Worm (Caenorhabditis elegans): ENCODE data around the gene F53A9.3.

- TF ChIP-seq ztf-29 (GFP tag; IDR thresholded peaks at IDR 0.05): no peak
- no peak for TF ChIP-seq T22C8.4 (GFP tag; IDR thresholded peaks at IDR 0.05)
- no peak for TF ChIP-seq ref-1 (GFP tag; conservative IDR thresholded peaks at IDR 0.05)
- TF ChIP-seq tab-1 (GFP tag; IDR thresholded peaks at IDR 0.05): no peak
- no peak for TF ChIP-seq flt-1 (GFP tag; IDR thresholded peaks at IDR 0.05)
- no peak for TF ChIP-seq med-1 (GFP tag; optimal IDR thresholded peaks at IDR 0.05; ENCODE audit: insufficient read depth)
- TF ChIP-seq ztf-23 (GFP tag; IDR thresholded peaks at IDR 0.05): no peak
- TF ChIP-seq cog-1 (tag; optimal IDR thresholded peaks at IDR 0.05): no peak
- TF ChIP-seq klf-2 (GFP tag; conservative IDR thresholded peaks at IDR 0.05): no peak
Measured at ce11 chrX:8660909-8661308, 47.2 kb upstream of the F53A9.3 start.
